Worm (Caenorhabditis elegans): Measurements from ENCODE around the gene F43C11.7.

- TF ChIP-seq rnt-1 (tag; optimal IDR thresholded peaks at IDR 0.05): no peak
- no peak for TF ChIP-seq zag-1 (tag; optimal IDR thresholded peaks at IDR 0.05)
- TF ChIP-seq ztf-4 (tag; optimal IDR thresholded peaks at IDR 0.05): no peak
- no peak for TF ChIP-seq nhr-11 (tag; optimal IDR thresholded peaks at IDR 0.05)
- TF ChIP-seq nhr-76 (tag; optimal IDR thresholded peaks at IDR 0.05): no peak
- no peak for TF ChIP-seq dpl-1 (GFP tag; optimal IDR thresholded peaks at IDR 0.05)
- TF ChIP-seq nhr-237 (tag; optimal IDR thresholded peaks at IDR 0.05): no peak
- no peak for TF ChIP-seq skn-1 (tag; optimal IDR thresholded peaks at IDR 0.05)
- no peak for TF ChIP-seq blmp-1 (tag; optimal IDR thresholded peaks at IDR 0.05)
- no peak for TF ChIP-seq egl-27 (tag; optimal IDR thresholded peaks at IDR 0.05)
- no peak for TF ChIP-seq nhr-77 (tag; optimal IDR thresholded peaks at IDR 0.05)
- no peak for TF ChIP-seq alr-1 (tag; optimal IDR thresholded peaks at IDR 0.05; ENCODE audit: borderline replicate concordance)
- TF ChIP-seq nhr-12 (tag; optimal IDR thresholded peaks at IDR 0.05): no peak
These were observed 39.8 kb upstream of the F43C11.7 start, which contains the start of gene fbxc-25 for ce11 chrII:2295817-2296315.
